Worm (Caenorhabditis elegans) whole organism, L2 larva: ENCODE data around the gene dnj-17.

Experiments used
- aly-2 ChIP-seq: fragments of 150-350 bp; optimal IDR thresholded peaks from 2 replicates; lab custom pipeline; 2014; ENCODE audit warnings: missing biosample characterization, missing genetic modification characterization
- ceh-82 ChIP-seq: fragments of 150-350 bp; optimal IDR thresholded peaks from 2 replicates; lab custom pipeline; 2014; ENCODE audit warnings: missing biosample characterization, missing genetic modification characterization
- lin-13 ChIP-seq: fragments of 150-350 bp; optimal IDR thresholded peaks from 2 replicates; lab custom pipeline; 2014; ENCODE audit warnings: missing biosample characterization, missing genetic modification reagents, missing genetic modification characterization
- lin-39 ChIP-seq: fragments of 150-350 bp; optimal IDR thresholded peaks from 2 replicates; lab custom pipeline; 2014; ENCODE audit warnings: missing biosample characterization, missing genetic modification reagents, missing genetic modification characterization
- snpc-4 ChIP-seq: fragments of 150-350 bp; optimal IDR thresholded peaks from 2 replicates; lab custom pipeline; 2014; ENCODE audit warnings: missing biosample characterization, missing genetic modification characterization

- TF ChIP-seq aly-2 (tag; lab: Kevin White, UChicago): no peak
- TF ChIP-seq lin-39 (tag; lab: Kevin White, UChicago): no peak
- TF ChIP-seq snpc-4: no peak
- TF ChIP-seq lin-13 (GFP tag; lab: Kevin White, UChicago): no peak
- no peak for TF ChIP-seq ceh-82 (tag; lab: Kevin White, UChicago)
Measured at ce11 chrIII:13389078-13389477, 4.1 kb downstream of the dnj-17 start, which contains the start of gene T03F6.3.
